Worm (Caenorhabditis elegans): ENCODE results near the gene rap-1.
A peak's percentile ranks its signal among the peaks of the same experiment; 100 is the strongest.

The rap-1 gene

ce11 chrIV:8892558-8892957 is 26.1 kb downstream of the rap-1 start, which contains the start of gene C27B7.2:
TSS of gene C27B7.2 (plus strand) at chrIV:8892858.
- TF ChIP-seq bed-3 (GFP tag; optimal IDR thresholded peaks at IDR 0.05) (no peak), M03D4.4 (tag; optimal IDR thresholded peaks at IDR 0.05) (no peak), zip-8 (tag; optimal IDR thresholded peaks at IDR 0.05) (no peak), ces-1 (GFP tag; optimal IDR thresholded peaks at IDR 0.05) (no peak), nhr-76 (tag; optimal IDR thresholded peaks at IDR 0.05) (no peak), hlh-1 (tag; optimal IDR thresholded peaks at IDR 0.05) (no peak), pha-4 (tag; optimal IDR thresholded peaks at IDR 0.05) (no peak), elt-3 (tag; optimal IDR thresholded peaks at IDR 0.05) (no peak), mep-1 (tag; optimal IDR thresholded peaks at IDR 0.05) (no peak), nhr-237 (tag; optimal IDR thresholded peaks at IDR 0.05) (no peak), mls-2 (tag; optimal IDR thresholded peaks at IDR 0.05) (no peak), unc-120 (tag; optimal IDR thresholded peaks at IDR 0.05; ENCODE audit: poor library complexity, severe bottlenecking) (no peak), ham-2 (GFP tag; optimal IDR thresholded peaks at IDR 0.05) (no peak), tbx-8 (GFP tag; optimal IDR thresholded peaks at IDR 0.05) (no peak), sem-2 (GFP tag; optimal IDR thresholded peaks at IDR 0.05) (no peak), ceh-43 (GFP tag; optimal IDR thresholded peaks at IDR 0.05) (no peak), nhr-28 (tag; optimal IDR thresholded peaks at IDR 0.05) (no peak)

- TF ChIP-seq elt-1 (tag; optimal IDR thresholded peaks at IDR 0.05; ENCODE audit: borderline replicate concordance, insufficient read depth) (no peak), flh-1 (GFP tag; optimal IDR thresholded peaks at IDR 0.05) (no peak), ceh-83 (GFP tag; optimal IDR thresholded peaks at IDR 0.05) (no peak), nhr-237 (tag; optimal IDR thresholded peaks at IDR 0.05) (no peak), nhr-12 (tag; optimal IDR thresholded peaks at IDR 0.05) (no peak), lin-32 (GFP tag; optimal IDR thresholded peaks at IDR 0.05) (no peak), sptf-1 (tag; optimal IDR thresholded peaks at IDR 0.05) (no peak), mep-1 (tag; optimal IDR thresholded peaks at IDR 0.05) (peak; percentile 59), lin-13 (tag; optimal IDR thresholded peaks at IDR 0.05) (peak; percentile 5), M03D4.4 (tag; optimal IDR thresholded peaks at IDR 0.05) (no peak), unc-62 (GFP tag; optimal IDR thresholded peaks at IDR 0.05) (no peak), drap-1 (GFP tag; optimal IDR thresholded peaks at IDR 0.05) (no peak), zip-8 (tag; optimal IDR thresholded peaks at IDR 0.05) (no peak), lsy-2 (tag; optimal IDR thresholded peaks at IDR 0.05) (no peak), hlh-1 (tag; optimal IDR thresholded peaks at IDR 0.05) (no peak), tbx-8 (GFP tag; optimal IDR thresholded peaks at IDR 0.05) (no peak), nhr-28 (tag; optimal IDR thresholded peaks at IDR 0.05) (no peak), nhr-2 (tag; optimal IDR thresholded peaks at IDR 0.05) (no peak), mab-5 (tag; optimal IDR thresholded peaks at IDR 0.05) (no peak), cnd-1 (tag; optimal IDR thresholded peaks at IDR 0.05) (no peak), unc-39 (tag; optimal IDR thresholded peaks at IDR 0.05) (no peak), nhr-76 (tag; optimal IDR thresholded peaks at IDR 0.05) (no peak), pha-4 (tag; optimal IDR thresholded peaks at IDR 0.05) (peak; percentile 55), blmp-1 (tag; optimal IDR thresholded peaks at IDR 0.05) (no peak), bed-3 (GFP tag; optimal IDR thresholded peaks at IDR 0.05) (no peak), snpc-4 (tag; optimal IDR thresholded peaks at IDR 0.05) (no peak), ceh-39 (tag; optimal IDR thresholded peaks at IDR 0.05) (no peak), mls-2 (tag; optimal IDR thresholded peaks at IDR 0.05) (no peak), ceh-43 (GFP tag; optimal IDR thresholded peaks at IDR 0.05) (no peak), ham-2 (GFP tag; optimal IDR thresholded peaks at IDR 0.05) (peak; percentile 38), sem-2 (GFP tag; optimal IDR thresholded peaks at IDR 0.05) (no peak), ces-1 (GFP tag; optimal IDR thresholded peaks at IDR 0.05) (peak; percentile 83), ztf-11 (tag; optimal IDR thresholded peaks at IDR 0.05) (no peak)
These were observed 27.6 kb downstream of the rap-1 start, which contains the start of gene spr-2 for ce11 chrIV:8891131-8891530. TSS of gene spr-2 (plus strand) at chrIV:8891462.

ce11 chrIV:8888525-8889026 is 30.1 kb downstream of the rap-1 start, which contains the start of gene oma-1:
TSS of gene oma-1 (plus strand) at chrIV:8888976.
- no peak for TF ChIP-seq ceh-39 (tag; optimal IDR thresholded peaks at IDR 0.05)
- TF ChIP-seq cnd-1 (tag; optimal IDR thresholded peaks at IDR 0.05) = no peak

- TF ChIP-seq flh-1 (GFP tag; optimal IDR thresholded peaks at IDR 0.05) (no peak), mls-2 (tag; optimal IDR thresholded peaks at IDR 0.05) (no peak), ceh-39 (tag; optimal IDR thresholded peaks at IDR 0.05) (no peak), nhr-2 (tag; optimal IDR thresholded peaks at IDR 0.05) (no peak), nhr-76 (tag; optimal IDR thresholded peaks at IDR 0.05) (no peak), zip-8 (tag; optimal IDR thresholded peaks at IDR 0.05) (no peak), ztf-11 (tag; optimal IDR thresholded peaks at IDR 0.05) (no peak), ceh-83 (GFP tag; optimal IDR thresholded peaks at IDR 0.05) (no peak)
These were observed 32.5 kb downstream of the rap-1 start, which contains the start of gene C09G9.5 for ce11 chrIV:8886228-8886627. TSS of gene C09G9.5 (plus strand) at chrIV:8886528.

Data from whole organism, mixed stage, embryonic.